Worm (Caenorhabditis elegans): Measurements from ENCODE around the gene ncx-7.
A peak's percentile ranks its signal among the peaks of the same experiment; 100 is the strongest.

Gene ncx-7

DNA sequence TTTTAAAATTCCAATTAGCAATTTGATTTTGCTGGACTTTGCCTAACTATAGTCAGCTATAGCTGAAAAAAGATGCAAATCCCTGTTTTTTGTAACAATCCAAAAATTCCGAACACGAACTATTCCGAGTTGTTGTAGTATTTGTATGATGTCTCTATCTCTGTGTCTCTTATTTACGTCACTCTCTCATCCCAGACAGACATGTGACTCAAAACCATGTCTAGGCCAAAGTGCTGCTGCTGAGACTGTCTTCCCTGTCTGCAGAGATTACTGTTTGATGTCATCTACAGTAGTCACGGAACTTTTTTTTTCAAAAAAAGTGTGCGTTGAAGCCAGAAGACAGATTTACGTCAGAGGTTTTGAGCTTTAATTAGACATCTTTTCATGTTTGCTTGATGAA, 53.9 kb downstream of the ncx-7 start:
- TF ChIP-seq fos-1 (tag; optimal IDR thresholded peaks at IDR 0.05) (no peak), ces-1 (GFP tag; optimal IDR thresholded peaks at IDR 0.05) (no peak), isw-1 (GFP tag; IDR thresholded peaks at IDR 0.05) (no peak), nhr-90 (tag; optimal IDR thresholded peaks at IDR 0.05; ENCODE audit: poor library complexity) (peak; percentile 47), nhr-76 (tag; optimal IDR thresholded peaks at IDR 0.05) (no peak), snpc-4 (tag; optimal IDR thresholded peaks at IDR 0.05) (no peak), unc-30 (tag; optimal IDR thresholded peaks at IDR 0.05) (no peak), Y116A8C.19 (tag; optimal IDR thresholded peaks at IDR 0.05; ENCODE audit: borderline replicate concordance) (no peak), ceh-88 (GFP tag; IDR thresholded peaks at IDR 0.05) (no peak), efl-1 (optimal IDR thresholded peaks at IDR 0.05) (peak; percentile 10), efl-1 (GFP tag; optimal IDR thresholded peaks at IDR 0.05 in 1 of 2) (peak in 1 of 2 experiments; percentile 95), nhr-19 (GFP tag; conservative IDR thresholded peaks at IDR 0.05) (peak; percentile 59), lin-39 (tag; optimal IDR thresholded peaks at IDR 0.05) (no peak), lin-14 (GFP tag; optimal IDR thresholded peaks at IDR 0.05) (peak; percentile 38), grh-1 (GFP tag; IDR thresholded peaks at IDR 0.05) (peak; percentile 54), lin-35 (GFP tag; optimal IDR thresholded peaks at IDR 0.05) (peak in 1 of 2 experiments; percentile 72), ztf-11 (tag; optimal IDR thresholded peaks at IDR 0.05) (no peak), ets-5 (GFP tag; IDR thresholded peaks at IDR 0.05) (no peak), aly-2 (tag; optimal IDR thresholded peaks at IDR 0.05) (no peak), tlp-1 (tag; optimal IDR thresholded peaks at IDR 0.05) (no peak), skn-1 (tag; optimal IDR thresholded peaks at IDR 0.05) (no peak), dsc-1 (tag; optimal IDR thresholded peaks at IDR 0.05) (no peak), xbp-1 (tag; optimal IDR thresholded peaks at IDR 0.05) (peak; percentile 14), jun-1 (tag; optimal IDR thresholded peaks at IDR 0.05) (no peak), rnt-1 (tag; optimal IDR thresholded peaks at IDR 0.05) (peak; percentile 32), snu-23 (GFP tag; optimal IDR thresholded peaks at IDR 0.05) (peak; percentile 44), ztf-4 (tag; optimal IDR thresholded peaks at IDR 0.05) (no peak), dpl-1 (GFP tag; optimal IDR thresholded peaks at IDR 0.05) (peak in 1 of 3 experiments; percentile 22), alr-1 (tag; optimal IDR thresholded peaks at IDR 0.05; ENCODE audit: borderline replicate concordance) (no peak), unc-130 (tag; optimal IDR thresholded peaks at IDR 0.05) (no peak), ceh-8 (GFP tag; optimal IDR thresholded peaks at IDR 0.05) (no peak), elt-3 (tag; optimal IDR thresholded peaks at IDR 0.05) (peak in 1 of 6 experiments; percentile 29), fkh-8 (tag; optimal IDR thresholded peaks at IDR 0.05) (no peak), ceh-63 (GFP tag; optimal IDR thresholded peaks at IDR 0.05) (no peak), nhr-71 (tag; optimal IDR thresholded peaks at IDR 0.05) (peak; percentile 68), egl-27 (tag; optimal IDR thresholded peaks at IDR 0.05) (no peak), sptf-1 (tag; optimal IDR thresholded peaks at IDR 0.05) (no peak), unc-62 (GFP tag; optimal IDR thresholded peaks at IDR 0.05) (no peak), sup-37 (GFP tag; optimal IDR thresholded peaks at IDR 0.05) (no peak), C34B4.2 (tag; optimal IDR thresholded peaks at IDR 0.05) (no peak), mab-9 (GFP tag; IDR thresholded peaks at IDR 0.05) (no peak), C04F5.9 (tag; optimal IDR thresholded peaks at IDR 0.05) (no peak), ceh-82 (tag; optimal IDR thresholded peaks at IDR 0.05) (no peak), nhr-77 (tag; optimal IDR thresholded peaks at IDR 0.05) (no peak), nhr-20 (tag; optimal IDR thresholded peaks at IDR 0.05) (peak; percentile 76), unc-98 (GFP tag; IDR thresholded peaks at IDR 0.05) (no peak), ceh-90 (tag; optimal IDR thresholded peaks at IDR 0.05) (no peak), F16B12.6 (tag; optimal IDR thresholded peaks at IDR 0.05) (no peak), pag-3 (tag; optimal IDR thresholded peaks at IDR 0.05; ENCODE audit: borderline replicate concordance, insufficient read depth) (no peak), egl-13 (tag; optimal IDR thresholded peaks at IDR 0.05) (no peak), hlh-4 (tag; optimal IDR thresholded peaks at IDR 0.05) (no peak), pqm-1 (tag; optimal IDR thresholded peaks at IDR 0.05) (no peak), ama-1 (optimal IDR thresholded peaks at IDR 0.05) (no peak), nhr-28 (tag; optimal IDR thresholded peaks at IDR 0.05) (no peak)
